Fruit fly (Drosophila melanogaster): Measurements from ENCODE around the gene CG10587.

DNA sequence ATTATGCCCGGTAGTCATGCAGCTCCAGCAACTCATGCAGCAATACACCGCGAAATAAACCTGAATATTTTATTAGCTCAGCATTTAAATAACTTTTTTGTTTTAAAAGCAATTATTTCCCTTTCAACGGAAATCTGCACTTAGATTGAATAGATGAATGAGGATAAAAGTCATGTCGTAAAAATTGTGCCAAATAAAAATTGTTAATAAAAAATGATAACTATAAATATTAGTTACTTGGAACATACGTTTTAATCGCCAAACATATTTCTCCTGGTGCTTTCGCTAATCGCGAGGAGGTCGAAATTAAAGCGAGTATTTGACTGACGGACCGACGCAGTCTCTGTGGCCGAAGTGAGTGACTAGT lies 10.3 kb downstream of the CG10587 start:
- TF ChIP-seq CTCF (optimal IDR thresholded peaks at IDR 0.05) (no peak), CG8478 (optimal IDR thresholded peaks at IDR 0.05) (no peak)

Data from S2 (cell line).